Fruit fly (Drosophila melanogaster): ENCODE data around the gene Cyp28a5.

The Cyp28a5 gene

dm6 chr2L:13969876-13970275, 7.2 kb upstream of the Cyp28a5 start, which contains the start of the genes NimB4 and NimB5:
TSS of gene NimB4 (minus strand) at chr2L:13969976.
TSS of gene NimB5 (plus strand) at chr2L:13970177.
- no peak for TF ChIP-seq CG5204 (GFP tag; optimal IDR thresholded peaks at IDR 0.05)
- no peak for TF ChIP-seq bab1 (GFP tag; optimal IDR thresholded peaks at IDR 0.05)
- TF ChIP-seq ovo (GFP tag; optimal IDR thresholded peaks at IDR 0.05) = no peak
- TF ChIP-seq CG11617 (GFP tag; optimal IDR thresholded peaks at IDR 0.05) = no peak
- TF ChIP-seq CG1620 (GFP tag; optimal IDR thresholded peaks at IDR 0.05) = no peak

DNA sequence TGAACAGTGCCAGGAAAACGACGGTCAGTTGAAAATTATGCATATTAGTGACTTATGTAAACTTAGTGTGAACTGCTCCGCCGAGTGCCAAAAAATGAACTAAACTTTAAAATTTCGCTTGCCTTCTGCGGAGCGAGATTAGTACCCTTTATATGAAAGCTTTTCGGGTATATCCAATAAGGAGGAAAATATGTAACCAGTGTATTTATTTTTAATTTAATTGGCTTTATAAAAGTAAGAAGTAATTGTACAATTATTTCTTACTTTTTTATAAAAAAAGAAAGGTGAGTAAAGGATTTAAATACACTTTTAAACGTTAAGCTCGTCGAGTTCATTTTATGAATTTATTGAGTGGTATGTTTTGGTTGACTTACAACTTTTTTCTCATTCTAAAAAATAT, 4.3 kb upstream of the Cyp28a5 start, which contains the start of gene He:
Gene He (minus strand): TSS at position 101 of the 400 bp plus-strand sequence.
- TF ChIP-seq Clk (GFP tag; optimal IDR thresholded peaks at IDR 0.05) (no peak), bab1 (GFP tag; optimal IDR thresholded peaks at IDR 0.05) (no peak), cnc (optimal IDR thresholded peaks at IDR 0.05) (no peak), kay (GFP tag; ENCODE audit: borderline replicate concordance) (no peak), CG7045 (GFP tag; optimal IDR thresholded peaks at IDR 0.05) (no peak), toe (GFP tag; optimal IDR thresholded peaks at IDR 0.05) (no peak), CG12768 (GFP tag; optimal IDR thresholded peaks at IDR 0.05) (no peak), CG33017 (tag; optimal IDR thresholded peaks at IDR 0.05) (no peak), Crg-1 (GFP tag; optimal IDR thresholded peaks at IDR 0.05) (no peak), tj (GFP tag; optimal IDR thresholded peaks at IDR 0.05) (no peak), CG11617 (GFP tag; optimal IDR thresholded peaks at IDR 0.05) (no peak), CG14711 (tag; optimal IDR thresholded peaks at IDR 0.05) (no peak), ovo (GFP tag; optimal IDR thresholded peaks at IDR 0.05) (no peak), Mnt (GFP tag; optimal IDR thresholded peaks at IDR 0.05) (no peak), CG1620 (GFP tag; optimal IDR thresholded peaks at IDR 0.05) (no peak), Hr96 (GFP tag; optimal IDR thresholded peaks at IDR 0.05) (no peak), cic (GFP tag; optimal IDR thresholded peaks at IDR 0.05) (no peak), pad (GFP tag; optimal IDR thresholded peaks at IDR 0.05) (no peak), CG7101 (tag; optimal IDR thresholded peaks at IDR 0.05) (no peak)

DNA sequence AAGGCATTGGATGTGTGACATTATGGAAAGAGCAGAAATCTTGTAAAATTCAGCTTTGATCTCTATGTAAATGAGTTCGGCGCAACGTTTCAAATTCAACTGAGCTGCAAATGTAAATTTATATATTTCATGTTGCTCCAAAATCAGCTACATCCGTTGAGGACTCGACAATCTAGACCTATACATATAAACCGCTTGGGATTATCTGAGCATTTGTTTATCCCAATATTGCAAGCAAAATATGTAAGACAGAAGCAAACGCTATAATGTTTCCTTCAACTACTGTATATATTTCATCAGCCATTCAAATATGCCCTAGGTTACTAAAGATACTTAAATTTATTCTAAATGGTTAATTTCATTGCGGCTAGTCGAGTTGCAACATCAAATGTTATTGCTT, 433 bp upstream of the Cyp28a5 start, which contains the start of gene NimC1:
Gene NimC1 (minus strand): TSS at position 101 of the 400 bp plus-strand sequence.
- TF ChIP-seq CG1620 (GFP tag; optimal IDR thresholded peaks at IDR 0.05) (no peak), Crg-1 (GFP tag; optimal IDR thresholded peaks at IDR 0.05) (no peak), tj (GFP tag; optimal IDR thresholded peaks at IDR 0.05) (no peak), Hr96 (GFP tag; optimal IDR thresholded peaks at IDR 0.05) (no peak), CG14711 (tag; optimal IDR thresholded peaks at IDR 0.05) (no peak)

- TF ChIP-seq Hr96 (GFP tag; optimal IDR thresholded peaks at IDR 0.05) (no peak), Crg-1 (GFP tag; optimal IDR thresholded peaks at IDR 0.05) (no peak)
Observed at dm6 chr2L:13979826-13980225, 2.7 kb downstream of the Cyp28a5 start, which contains the start of gene NimC2. TSS of gene NimC2 (plus strand) at chr2L:13980126.

- TF ChIP-seq toe (GFP tag; optimal IDR thresholded peaks at IDR 0.05) (no peak), Crg-1 (GFP tag; optimal IDR thresholded peaks at IDR 0.05) (no peak), Hr96 (GFP tag; optimal IDR thresholded peaks at IDR 0.05) (no peak), Mnt (GFP tag; optimal IDR thresholded peaks at IDR 0.05) (no peak), CG5204 (GFP tag; optimal IDR thresholded peaks at IDR 0.05) (no peak), cic (GFP tag; optimal IDR thresholded peaks at IDR 0.05) (no peak), Clk (GFP tag; optimal IDR thresholded peaks at IDR 0.05) (no peak), pad (GFP tag; optimal IDR thresholded peaks at IDR 0.05) (no peak), bab1 (GFP tag; optimal IDR thresholded peaks at IDR 0.05) (no peak), kay (GFP tag; ENCODE audit: borderline replicate concordance) (no peak), CG11617 (GFP tag; optimal IDR thresholded peaks at IDR 0.05) (no peak)
Observed at dm6 chr2L:13998952-13999351, 21.9 kb downstream of the Cyp28a5 start.

- TF ChIP-seq toe (GFP tag; optimal IDR thresholded peaks at IDR 0.05) = no peak
- no peak for TF ChIP-seq CG11617 (GFP tag; optimal IDR thresholded peaks at IDR 0.05)
- no peak for TF ChIP-seq CG5204 (GFP tag; optimal IDR thresholded peaks at IDR 0.05)
- TF ChIP-seq CG33017 (tag; optimal IDR thresholded peaks at IDR 0.05) = no peak
- TF ChIP-seq CG1620 (GFP tag; optimal IDR thresholded peaks at IDR 0.05) = no peak
- TF ChIP-seq CG12768 (GFP tag; optimal IDR thresholded peaks at IDR 0.05) = no peak
- no peak for TF ChIP-seq Crg-1 (GFP tag; optimal IDR thresholded peaks at IDR 0.05)
- TF ChIP-seq bab1 (GFP tag; optimal IDR thresholded peaks at IDR 0.05) = no peak
- TF ChIP-seq Mnt (GFP tag; optimal IDR thresholded peaks at IDR 0.05) = no peak
- no peak for TF ChIP-seq CG14711 (tag; optimal IDR thresholded peaks at IDR 0.05)
- no peak for TF ChIP-seq Hr96 (GFP tag; optimal IDR thresholded peaks at IDR 0.05)
- no peak for TF ChIP-seq kay (GFP tag; ENCODE audit: borderline replicate concordance)
- TF ChIP-seq ovo (GFP tag; optimal IDR thresholded peaks at IDR 0.05) = no peak
- TF ChIP-seq pad (GFP tag; optimal IDR thresholded peaks at IDR 0.05) = no peak
- TF ChIP-seq tj (GFP tag; optimal IDR thresholded peaks at IDR 0.05) = no peak
- TF ChIP-seq CG7101 (tag; optimal IDR thresholded peaks at IDR 0.05) = no peak
- no peak for TF ChIP-seq cnc (optimal IDR thresholded peaks at IDR 0.05)
- TF ChIP-seq Clk (GFP tag; optimal IDR thresholded peaks at IDR 0.05) = no peak
Observed at dm6 chr2L:14001078-14001477, 24.0 kb downstream of the Cyp28a5 start, which contains the start of gene rk. TSS of gene rk (minus strand) at chr2L:14001248.

DNA sequence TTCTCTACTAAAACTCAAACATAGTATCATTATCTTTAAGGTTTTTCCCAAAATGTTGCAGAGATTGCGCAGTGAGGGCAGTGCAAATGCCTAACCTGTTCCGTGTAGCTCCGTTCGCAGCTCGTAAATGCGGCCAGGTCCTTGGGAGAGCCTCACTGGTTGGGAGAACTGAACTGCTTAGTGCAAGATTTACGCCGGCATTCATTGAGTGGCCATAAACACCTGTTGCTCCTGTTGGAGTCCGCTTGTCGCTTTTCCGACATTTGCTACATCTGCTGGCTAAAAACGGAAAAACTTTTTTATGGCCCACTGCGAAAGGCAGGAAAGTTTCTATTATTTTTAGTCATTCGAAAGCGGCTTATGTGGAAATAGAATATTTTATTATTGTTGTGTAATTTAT, 24.8 kb downstream of the Cyp28a5 start:
- TF ChIP-seq tj (GFP tag; optimal IDR thresholded peaks at IDR 0.05) (no peak), CG11617 (GFP tag; optimal IDR thresholded peaks at IDR 0.05) (no peak), CG33017 (tag; optimal IDR thresholded peaks at IDR 0.05) (no peak), CG7101 (tag; optimal IDR thresholded peaks at IDR 0.05) (no peak), CG1620 (GFP tag; optimal IDR thresholded peaks at IDR 0.05) (no peak), Mnt (GFP tag; optimal IDR thresholded peaks at IDR 0.05) (no peak), Crg-1 (GFP tag; optimal IDR thresholded peaks at IDR 0.05) (no peak), CG12768 (GFP tag; optimal IDR thresholded peaks at IDR 0.05) (no peak), pad (GFP tag; optimal IDR thresholded peaks at IDR 0.05) (no peak), ovo (GFP tag; optimal IDR thresholded peaks at IDR 0.05) (no peak), CG14711 (tag; optimal IDR thresholded peaks at IDR 0.05) (no peak), cic (GFP tag; optimal IDR thresholded peaks at IDR 0.05) (no peak), kay (GFP tag; ENCODE audit: borderline replicate concordance) (no peak), CG5204 (GFP tag; optimal IDR thresholded peaks at IDR 0.05) (no peak), toe (GFP tag; optimal IDR thresholded peaks at IDR 0.05) (no peak), CG7045 (GFP tag; optimal IDR thresholded peaks at IDR 0.05) (no peak), Hr96 (GFP tag; optimal IDR thresholded peaks at IDR 0.05) (no peak), bab1 (GFP tag; optimal IDR thresholded peaks at IDR 0.05) (no peak)
